Worm (Caenorhabditis elegans): Measurements from ENCODE around the gene arp-1.
"Not testable (repeated sequence)": the region's sequence is repeated elsewhere in the genome, so short reads cannot be mapped to it uniquely, and the experiment has no call there.

The arp-1 gene

ce11 chrII:15096328-15096727 is 23.8 kb upstream of the arp-1 start:
- 0 out of 2 replicates have a peak, but pooled peaks have one; percentile 38 for TF ChIP-seq klf-2 (GFP tag; conservative IDR thresholded peaks at IDR 0.05)

DNA sequence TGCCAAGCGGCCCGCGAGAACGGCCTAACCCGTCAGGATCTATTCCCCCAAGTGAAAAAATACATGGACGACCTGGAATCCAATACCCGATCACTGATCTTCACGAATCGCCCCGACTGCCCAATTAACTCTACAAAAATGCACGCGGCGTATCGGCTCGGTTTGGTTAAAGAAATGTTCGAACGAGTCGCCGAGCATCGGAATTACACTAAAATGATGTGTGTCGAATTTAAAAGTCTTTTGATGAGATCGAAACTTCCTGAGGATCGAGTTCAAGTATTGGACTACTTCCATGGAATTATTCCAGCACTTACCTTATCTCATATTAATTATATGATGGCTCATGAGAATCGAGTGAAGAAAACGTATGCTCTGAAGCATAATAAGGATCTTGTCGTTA is 12.9 kb upstream of the arp-1 start:
- TF ChIP-seq ztf-23 (GFP tag; IDR thresholded peaks at IDR 0.05) (no peak), ztf-29 (GFP tag; IDR thresholded peaks at IDR 0.05) (no peak), klf-2 (GFP tag; conservative IDR thresholded peaks at IDR 0.05) (no peak), tab-1 (GFP tag; IDR thresholded peaks at IDR 0.05) (no peak), flt-1 (GFP tag; IDR thresholded peaks at IDR 0.05) (no peak), cog-1 (tag; optimal IDR thresholded peaks at IDR 0.05) (no peak), T22C8.4 (GFP tag; IDR thresholded peaks at IDR 0.05) (no peak), ref-1 (GFP tag; conservative IDR thresholded peaks at IDR 0.05) (no peak), med-1 (GFP tag; optimal IDR thresholded peaks at IDR 0.05; ENCODE audit: insufficient read depth) (no peak)

ce11 chrII:15109844-15110243 is 10.3 kb upstream of the arp-1 start, which contains the start of gene Y53F4B.39:
Gene Y53F4B.39, plus strand, starts transcription at chrII:15110144.
- no peak for TF ChIP-seq ref-1 (GFP tag; conservative IDR thresholded peaks at IDR 0.05)
- no peak for TF ChIP-seq flt-1 (GFP tag; IDR thresholded peaks at IDR 0.05)
- no peak for TF ChIP-seq cog-1 (tag; optimal IDR thresholded peaks at IDR 0.05)
- TF ChIP-seq med-1 (GFP tag; optimal IDR thresholded peaks at IDR 0.05; ENCODE audit: insufficient read depth) = no peak
- TF ChIP-seq klf-2 (GFP tag; conservative IDR thresholded peaks at IDR 0.05) = no peak
- no peak for TF ChIP-seq tab-1 (GFP tag; IDR thresholded peaks at IDR 0.05)
- no peak for TF ChIP-seq ztf-23 (GFP tag; IDR thresholded peaks at IDR 0.05)
- TF ChIP-seq ztf-29 (GFP tag; IDR thresholded peaks at IDR 0.05) = no peak
- TF ChIP-seq T22C8.4 (GFP tag; IDR thresholded peaks at IDR 0.05) = no peak

DNA sequence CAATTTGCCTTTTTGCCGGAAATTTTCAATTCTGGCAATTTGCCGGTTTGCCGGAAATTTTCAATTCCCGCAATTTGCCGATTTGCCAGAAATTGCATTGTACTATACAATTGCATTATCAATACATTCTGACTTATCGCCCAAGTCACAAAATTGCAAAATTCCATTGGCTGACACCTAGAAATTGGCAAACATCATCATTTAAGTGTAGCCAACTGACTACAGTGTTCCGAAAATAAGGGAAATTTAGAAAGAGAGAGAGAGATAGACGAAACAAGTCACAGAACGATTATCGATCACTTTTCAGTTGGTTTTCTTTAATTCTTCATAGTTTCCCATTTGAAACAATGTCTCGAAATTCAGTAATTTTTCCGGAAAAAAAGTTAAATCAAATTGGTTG is 8.7 kb upstream of the arp-1 start:
- no peak for TF ChIP-seq T22C8.4 (GFP tag; IDR thresholded peaks at IDR 0.05)
- no peak for TF ChIP-seq cog-1 (tag; optimal IDR thresholded peaks at IDR 0.05)
- TF ChIP-seq ref-1 (GFP tag; conservative IDR thresholded peaks at IDR 0.05) = no peak
- TF ChIP-seq ztf-23 (GFP tag; IDR thresholded peaks at IDR 0.05) = no peak
- TF ChIP-seq klf-2 (GFP tag; conservative IDR thresholded peaks at IDR 0.05) = no peak
- no peak for TF ChIP-seq tab-1 (GFP tag; IDR thresholded peaks at IDR 0.05)
- no peak for TF ChIP-seq med-1 (GFP tag; optimal IDR thresholded peaks at IDR 0.05; ENCODE audit: insufficient read depth)
- TF ChIP-seq flt-1 (GFP tag; IDR thresholded peaks at IDR 0.05) = no peak
- no peak for TF ChIP-seq ztf-29 (GFP tag; IDR thresholded peaks at IDR 0.05)

DNA sequence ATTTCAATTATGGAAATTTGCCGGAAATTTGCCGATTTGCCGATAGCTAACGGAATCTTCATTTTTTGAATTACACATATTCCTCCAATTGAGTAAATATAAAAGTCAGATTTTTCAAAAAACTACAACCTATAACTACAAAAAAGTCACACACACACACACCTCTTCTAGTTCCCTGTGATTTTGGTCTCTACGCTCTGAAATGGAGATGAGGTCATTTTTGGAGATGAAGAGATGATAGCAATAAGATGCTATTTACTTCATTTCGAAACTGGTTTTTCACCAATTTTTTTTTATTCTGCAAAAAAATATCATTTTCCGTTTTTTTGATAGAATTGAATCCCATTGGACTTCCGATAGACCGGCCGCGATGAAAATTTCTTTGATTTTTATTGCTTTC is 4.1 kb downstream of the arp-1 start, which contains the start of gene Y53F4B.23:
Y53F4B.23 (plus strand) TSS at position 312 of the 400 bp plus-strand sequence.
- TF ChIP-seq ref-1 (GFP tag; conservative IDR thresholded peaks at IDR 0.05) = no peak
- TF ChIP-seq klf-2 (GFP tag; conservative IDR thresholded peaks at IDR 0.05) = no peak
- TF ChIP-seq ztf-23 (GFP tag; IDR thresholded peaks at IDR 0.05) = no peak

DNA sequence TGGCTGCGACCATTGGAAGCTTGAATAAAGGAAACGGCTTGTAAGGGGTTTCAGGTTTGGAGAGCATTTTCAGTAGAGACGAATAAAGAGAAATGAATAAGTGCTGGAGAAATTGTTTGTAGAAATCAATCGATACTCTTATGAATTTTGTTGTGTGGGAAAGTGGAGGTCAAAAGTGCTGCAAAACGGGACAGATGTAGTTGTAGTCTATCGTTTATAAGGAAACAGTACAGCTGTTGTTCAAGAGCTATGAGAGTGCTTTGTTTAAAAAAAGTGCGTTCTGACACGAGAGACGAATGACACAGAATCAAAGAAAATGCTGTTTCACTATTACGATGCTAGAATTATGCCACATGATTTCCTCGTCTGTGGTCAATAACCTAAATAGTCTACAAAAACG is 10.4 kb downstream of the arp-1 start, which contains the start of gene Y53F4B.62:
Y53F4B.62 (minus strand) TSS at position 101 of the 400 bp plus-strand sequence.
- TF ChIP-seq klf-2 (GFP tag; conservative IDR thresholded peaks at IDR 0.05) (no peak), tab-1 (GFP tag; IDR thresholded peaks at IDR 0.05) (no peak), ztf-29 (GFP tag; IDR thresholded peaks at IDR 0.05) (no peak), ref-1 (GFP tag; conservative IDR thresholded peaks at IDR 0.05) (no peak), ztf-23 (GFP tag; IDR thresholded peaks at IDR 0.05) (no peak), cog-1 (tag; optimal IDR thresholded peaks at IDR 0.05) (no peak), flt-1 (GFP tag; IDR thresholded peaks at IDR 0.05) (no peak), T22C8.4 (GFP tag; IDR thresholded peaks at IDR 0.05) (no peak), med-1 (GFP tag; optimal IDR thresholded peaks at IDR 0.05; ENCODE audit: insufficient read depth) (no peak)

DNA sequence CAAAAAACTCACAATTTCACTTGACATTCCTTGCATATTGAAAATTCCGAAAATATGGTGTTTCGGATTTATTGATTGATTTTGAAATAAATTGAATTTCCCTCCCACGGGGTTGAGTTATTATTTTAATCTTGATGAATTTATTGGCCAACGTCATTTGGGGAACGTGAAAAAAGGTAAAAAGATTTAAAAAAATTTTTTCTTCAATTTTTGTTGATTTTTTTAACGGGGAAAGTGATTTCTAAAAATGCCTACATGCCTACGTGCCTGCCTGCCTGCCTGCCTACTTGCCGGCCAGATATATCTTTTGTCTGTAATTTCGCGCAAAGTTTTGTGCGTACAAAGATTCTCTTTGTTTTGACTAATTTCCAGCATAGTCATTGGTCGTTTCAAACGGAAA is 14.2 kb downstream of the arp-1 start, which contains the start of gene Y53F4B.24:
Y53F4B.24 (minus strand) TSS at position 101 of the 400 bp plus-strand sequence.
- TF ChIP-seq ref-1 (GFP tag; conservative IDR thresholded peaks at IDR 0.05) (no peak), klf-2 (GFP tag; conservative IDR thresholded peaks at IDR 0.05) (no peak), T22C8.4 (GFP tag; IDR thresholded peaks at IDR 0.05) (no peak), ztf-23 (GFP tag; IDR thresholded peaks at IDR 0.05) (no peak), tab-1 (GFP tag; IDR thresholded peaks at IDR 0.05) (no peak), med-1 (GFP tag; optimal IDR thresholded peaks at IDR 0.05; ENCODE audit: insufficient read depth) (no peak), cog-1 (tag; optimal IDR thresholded peaks at IDR 0.05) (no peak), ztf-29 (GFP tag; IDR thresholded peaks at IDR 0.05) (no peak), flt-1 (GFP tag; IDR thresholded peaks at IDR 0.05) (no peak)

DNA sequence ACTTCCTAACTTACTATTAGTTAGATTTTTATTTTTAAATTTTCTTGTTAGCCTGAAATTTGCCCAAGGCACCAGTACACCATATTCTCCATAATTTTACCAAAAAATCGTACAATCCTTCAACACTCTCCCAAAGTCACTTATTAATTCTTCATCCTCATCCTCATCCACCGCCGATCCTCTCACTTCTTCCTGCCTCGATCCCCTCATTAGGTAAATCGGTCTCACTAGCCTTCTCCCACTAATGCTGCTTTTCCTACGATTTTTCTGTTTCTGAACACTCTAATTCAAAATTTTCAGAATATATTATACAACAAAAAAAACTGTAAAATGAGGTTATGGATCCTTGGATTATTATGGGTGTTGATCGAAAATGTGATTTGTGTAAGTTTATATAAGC is 15.8 kb downstream of the arp-1 start, which contains the start of gene Y53F4B.25:
Y53F4B.25 (plus strand) TSS at position 301 of the 400 bp plus-strand sequence.
- no peak for TF ChIP-seq klf-2 (GFP tag; conservative IDR thresholded peaks at IDR 0.05)
- no peak for TF ChIP-seq ref-1 (GFP tag; conservative IDR thresholded peaks at IDR 0.05)
- TF ChIP-seq flt-1 (GFP tag; IDR thresholded peaks at IDR 0.05) = no peak
- TF ChIP-seq med-1 (GFP tag; optimal IDR thresholded peaks at IDR 0.05; ENCODE audit: insufficient read depth) = no peak
- TF ChIP-seq T22C8.4 (GFP tag; IDR thresholded peaks at IDR 0.05) = no peak
- TF ChIP-seq ztf-29 (GFP tag; IDR thresholded peaks at IDR 0.05) = no peak
- no peak for TF ChIP-seq tab-1 (GFP tag; IDR thresholded peaks at IDR 0.05)

DNA sequence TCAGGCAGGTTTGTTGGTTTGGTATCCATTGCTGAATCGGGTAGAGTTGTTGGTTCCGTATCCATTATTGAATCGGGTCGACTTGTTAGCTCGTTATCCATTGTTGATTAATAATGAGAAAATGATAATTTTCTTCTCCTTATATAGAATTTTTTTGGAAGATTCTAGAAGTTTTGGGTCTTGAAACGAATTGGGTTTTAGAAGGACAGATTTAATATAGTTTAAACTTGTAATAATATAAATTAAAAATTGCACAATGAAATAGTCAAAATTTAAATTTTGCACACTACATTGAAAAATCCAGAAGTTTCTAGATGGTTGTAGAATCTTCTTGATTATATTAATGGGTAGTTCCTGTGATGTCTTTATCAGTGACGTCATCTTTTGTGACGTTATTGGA is 20.8 kb downstream of the arp-1 start, which contains the start of gene Y53F4B.26:
Y53F4B.26 (minus strand) TSS at position 101 of the 400 bp plus-strand sequence.
- TF ChIP-seq T22C8.4 (GFP tag; IDR thresholded peaks at IDR 0.05); med-1 (GFP tag; optimal IDR thresholded peaks at IDR 0.05; ENCODE audit: insufficient read depth); ref-1 (GFP tag; conservative IDR thresholded peaks at IDR 0.05): not testable (repeated sequence)

ce11 chrII:15143729-15144128 is 23.6 kb downstream of the arp-1 start:
- no peak for TF ChIP-seq tab-1 (GFP tag; IDR thresholded peaks at IDR 0.05)
- TF ChIP-seq T22C8.4 (GFP tag; IDR thresholded peaks at IDR 0.05) = no peak
- TF ChIP-seq cog-1 (tag; optimal IDR thresholded peaks at IDR 0.05) = no peak
- TF ChIP-seq ref-1 (GFP tag; conservative IDR thresholded peaks at IDR 0.05) = no peak
- TF ChIP-seq klf-2 (GFP tag; conservative IDR thresholded peaks at IDR 0.05) = no peak
- no peak for TF ChIP-seq flt-1 (GFP tag; IDR thresholded peaks at IDR 0.05)
- TF ChIP-seq ztf-29 (GFP tag; IDR thresholded peaks at IDR 0.05) = no peak
- TF ChIP-seq med-1 (GFP tag; optimal IDR thresholded peaks at IDR 0.05; ENCODE audit: insufficient read depth) = no peak
- no peak for TF ChIP-seq ztf-23 (GFP tag; IDR thresholded peaks at IDR 0.05)

Measured in whole organism, midembryonic.